Worm (Caenorhabditis elegans): Measurements from ENCODE around the gene frpr-16.

DNA sequence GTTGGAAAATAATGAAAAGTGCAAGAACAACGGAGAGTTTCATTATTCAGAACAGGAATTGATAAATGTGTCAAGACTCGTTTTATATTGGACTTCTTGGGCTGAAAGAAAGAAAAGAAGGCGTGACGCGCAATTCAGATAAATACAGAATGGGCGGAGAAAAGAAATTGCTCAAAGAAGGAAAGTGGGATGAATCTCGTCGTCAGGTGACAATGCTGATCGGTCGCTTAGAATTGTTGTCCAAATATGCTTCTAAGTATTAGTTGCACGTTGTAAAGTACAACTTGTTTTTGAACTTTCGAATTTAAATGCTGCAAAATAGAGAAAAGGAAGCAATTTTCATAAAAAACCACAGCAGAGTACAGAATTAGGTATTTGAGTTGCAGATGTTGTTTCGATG, 40.3 kb downstream of the frpr-16 start, which contains the start of gene ins-3:
- TF ChIP-seq cnd-1 (tag; optimal IDR thresholded peaks at IDR 0.05) = no peak
- no peak for TF ChIP-seq unc-62 (GFP tag; optimal IDR thresholded peaks at IDR 0.05)

Measured in whole organism, mixed stage, embryonic.